Fruit fly (Drosophila melanogaster) whole organism, embryonic: ENCODE measurements around the gene CG14618.

Experiments used
- Bgb ChIP-seq: fragments of 200-800 bp; sonication (Bioruptor generic); IDR thresholded peaks from 2 replicates; pipeline ENCODE4 v1.3.6; 2022; ENCODE audit warnings: missing biosample characterization, missing genetic modification characterization; ENCODE audit not compliant: partially characterized antibody
- CG10543 ChIP-seq: fragments of 200-800 bp; sonication (Bioruptor generic); optimal IDR thresholded peaks from 3 replicates; lab custom pipeline; 2017; ENCODE audit warnings: missing biosample characterization, mild to moderate bottlenecking, missing genetic modification characterization, moderate library complexity
- CG13287 ChIP-seq: fragments of 200-800 bp; sonication (Bioruptor generic); IDR thresholded peaks from 2 replicates; pipeline ENCODE4 v1.3.6; 2022; ENCODE audit warnings: missing biosample characterization, missing genetic modification characterization; ENCODE audit not compliant: partially characterized antibody
- CG13624 ChIP-seq: fragments of 200-800 bp; sonication (Bioruptor generic); optimal IDR thresholded peaks from 2 replicates; lab custom pipeline; 2016; ENCODE audit warnings: missing biosample characterization, missing genetic modification characterization
- CG1602 ChIP-seq: fragments of 200-800 bp; sonication (Bioruptor generic); optimal IDR thresholded peaks from 3 replicates; lab custom pipeline; 2016; ENCODE audit warnings: missing biosample characterization, missing genetic modification characterization
- CG1647 ChIP-seq: fragments of 200-800 bp; sonication (Bioruptor generic); optimal IDR thresholded peaks from 3 replicates; lab custom pipeline; 2016; ENCODE audit warnings: missing biosample characterization, missing genetic modification characterization
- CG16813 ChIP-seq: fragments of 200-800 bp; sonication (Bioruptor generic); IDR thresholded peaks from 3 replicates; pipeline ENCODE4 v1.3.6; 2022; ENCODE audit warnings: missing biosample characterization, missing genetic modification characterization; ENCODE audit not compliant: partially characterized antibody
- CG1832 ChIP-seq: fragments of 200-800 bp; sonication (Bioruptor generic); optimal IDR thresholded peaks from 2 replicates; lab custom pipeline; 2017; ENCODE audit warnings: missing biosample characterization, mild to moderate bottlenecking, missing genetic modification characterization, inconsistent platforms
- CG31365 ChIP-seq: fragments of 200-800 bp; sonication (Bioruptor generic); optimal IDR thresholded peaks from 2 replicates; lab custom pipeline; 2018; ENCODE audit warnings: missing biosample characterization, mild to moderate bottlenecking, missing genetic modification characterization
- CG42726 ChIP-seq: fragments of 200-800 bp; sonication (Bioruptor generic); IDR thresholded peaks from 2 replicates; pipeline ENCODE4 v1.3.6; 2022; ENCODE audit warnings: missing biosample characterization, missing genetic modification characterization; ENCODE audit not compliant: partially characterized antibody
- CG43689 ChIP-seq: fragments of 200-800 bp; sonication (Bioruptor generic); IDR thresholded peaks from 2 replicates; pipeline ENCODE4 v1.3.6; 2022; ENCODE audit warnings: missing biosample characterization, missing genetic modification characterization
- CG4617 ChIP-seq: fragments of 200-800 bp; sonication (Bioruptor generic); optimal IDR thresholded peaks from 3 replicates; lab custom pipeline; 2016; ENCODE audit warnings: missing biosample characterization, missing genetic modification characterization, borderline replicate concordance
- CG5180 ChIP-seq: fragments of 200-800 bp; sonication (Bioruptor generic); optimal IDR thresholded peaks from 3 replicates; lab custom pipeline; 2017; ENCODE audit warnings: missing biosample characterization, missing genetic modification characterization, mild to moderate bottlenecking, moderate library complexity, missing genetic modification reagents
- CG8281 ChIP-seq: fragments of 200-800 bp; sonication (Bioruptor generic); optimal IDR thresholded peaks from 2 replicates; lab custom pipeline; 2018; ENCODE audit warnings: missing biosample characterization, mild to moderate bottlenecking, missing genetic modification characterization, moderate library complexity
- D19B ChIP-seq: fragments of 200-800 bp; sonication (Bioruptor generic); optimal IDR thresholded peaks from 2 replicates; lab custom pipeline; 2017; ENCODE audit warnings: missing biosample characterization, mild to moderate bottlenecking, missing genetic modification characterization
- Dbx ChIP-seq: fragments of 200-800 bp; sonication (Bioruptor generic); IDR thresholded peaks from 3 replicates; pipeline ENCODE4 v1.3.6; 2022; ENCODE audit warnings: missing biosample characterization, missing genetic modification characterization
- E2f1 ChIP-seq: fragments of 200-800 bp; sonication (Bioruptor generic); IDR thresholded peaks from 2 replicates; pipeline ENCODE4 v1.3.6; 2022; ENCODE audit warnings: missing biosample characterization, missing genetic modification characterization
- GATAe ChIP-seq: fragments of 200-800 bp; sonication (Bioruptor generic); conservative IDR thresholded peaks from 2 replicates; pipeline ENCODE4 v1.3.6; 2022; ENCODE audit warnings: missing biosample characterization, missing genetic modification characterization
- Gug ChIP-seq: fragments of 200-800 bp; sonication (Bioruptor generic); IDR thresholded peaks from 4 replicates; pipeline ENCODE4 v1.3.6; 2022; ENCODE audit warnings: missing biosample characterization, missing genetic modification characterization
- Hand ChIP-seq: fragments of 200-800 bp; sonication (Bioruptor generic); optimal IDR thresholded peaks from 2 replicates; lab custom pipeline; 2017; ENCODE audit warnings: mild to moderate bottlenecking, missing biosample characterization, missing genetic modification reagents, missing genetic modification characterization
- Lim3 ChIP-seq: fragments of 200-800 bp; sonication (Bioruptor generic); IDR thresholded peaks from 2 replicates; pipeline ENCODE4 v1.3.6; 2022; ENCODE audit warnings: missing biosample characterization, missing genetic modification characterization
- MTF-1 ChIP-seq: fragments of 200-800 bp; sonication (Bioruptor generic); optimal IDR thresholded peaks from 2 replicates; lab custom pipeline; 2018; ENCODE audit warnings: missing biosample characterization, mild to moderate bottlenecking, missing genetic modification characterization, borderline replicate concordance
- Max ChIP-seq: fragments of 200-800 bp; sonication (Bioruptor generic); optimal IDR thresholded peaks from 2 replicates; lab custom pipeline; 2016; ENCODE audit warnings: missing biosample characterization, mild to moderate bottlenecking, missing genetic modification characterization
- Meics ChIP-seq: fragments of 200-800 bp; sonication (Bioruptor generic); optimal IDR thresholded peaks from 2 replicates; lab custom pipeline; 2017; ENCODE audit warnings: missing biosample characterization, mild to moderate bottlenecking, missing genetic modification characterization
- NC2α ChIP-seq: fragments of 200-800 bp; sonication (Bioruptor generic); optimal IDR thresholded peaks from 2 replicates; lab custom pipeline; 2016; ENCODE audit warnings: missing biosample characterization, missing genetic modification characterization
- Opbp ChIP-seq: fragments of 200-800 bp; sonication (Bioruptor generic); IDR thresholded peaks from 3 replicates; pipeline ENCODE4 v1.3.6; 2022; ENCODE audit warnings: missing biosample characterization, missing genetic modification characterization; ENCODE audit not compliant: partially characterized antibody
- Poxn ChIP-seq: fragments of 200-800 bp; sonication (Bioruptor generic); IDR thresholded peaks from 2 replicates; pipeline ENCODE4 v1.3.6; 2022; ENCODE audit warnings: missing biosample characterization, missing genetic modification characterization
- Ravus ChIP-seq: fragments of 200-800 bp; sonication (Bioruptor generic); IDR thresholded peaks from 2 replicates; pipeline ENCODE4 v1.3.6; 2022; ENCODE audit warnings: missing biosample characterization, missing genetic modification characterization
- Taf1 ChIP-seq: fragments of 200-800 bp; sonication (Bioruptor generic); IDR thresholded peaks from 2 replicates; pipeline ENCODE4 v1.3.6; 2022; ENCODE audit warnings: missing biosample characterization, missing genetic modification characterization
- Trl ChIP-seq, 3 experiments: fragments of >200 bp in 2 of 3; fragments of 200-800 bp in 1 of 3; sonication (Bioruptor generic) in 1 of 3; optimal IDR thresholded peaks; 2 replicates in 1 of 3; 3 replicates in 2 of 3; lab custom pipeline; 2016 to 2017; ENCODE audit warnings: missing biosample characterization in 1 of 3, missing genetic modification characterization in 1 of 3
- Vsx1 ChIP-seq: fragments of 200-800 bp; sonication (Bioruptor generic); optimal IDR thresholded peaks from 2 replicates; lab custom pipeline; 2017; ENCODE audit warnings: missing biosample characterization, mild to moderate bottlenecking, missing genetic modification characterization, missing genetic modification reagents
- ase ChIP-seq: fragments of 200-800 bp; sonication (Bioruptor generic); IDR thresholded peaks from 3 replicates; pipeline ENCODE4 v1.3.6; 2022; ENCODE audit warnings: missing biosample characterization, missing genetic modification characterization
- dmrt11E ChIP-seq: fragments of 200-800 bp; sonication (Bioruptor generic); optimal IDR thresholded peaks from 3 replicates; lab custom pipeline; 2018; ENCODE audit warnings: missing biosample characterization, mild to moderate bottlenecking, missing genetic modification characterization, moderate library complexity
- dpn ChIP-seq, 2 experiments: fragments of 200-800 bp; sonication (Bioruptor generic); optimal IDR thresholded peaks; 3 replicates each; lab custom pipeline; 2016; ENCODE audit warnings: missing biosample characterization in 2 of 2, missing genetic modification characterization in 2 of 2
- esg ChIP-seq: fragments of 200-800 bp; sonication (Bioruptor generic); conservative IDR thresholded peaks from 2 replicates; pipeline ENCODE4 v1.3.6; 2022; ENCODE audit warnings: missing biosample characterization, missing genetic modification characterization
- kah ChIP-seq: fragments of 200-800 bp; sonication (Bioruptor generic); optimal IDR thresholded peaks from 2 replicates; lab custom pipeline; 2018; ENCODE audit warnings: missing biosample characterization, mild to moderate bottlenecking, missing genetic modification characterization
- lov ChIP-seq, 2 experiments: fragments of 200-800 bp in 1 of 2; fragments of >200 bp in 1 of 2; sonication (Bioruptor generic) in 1 of 2; IDR thresholded peaks in 1 of 2; optimal IDR thresholded peaks in 1 of 2; 2 replicates in 1 of 2; 3 replicates in 1 of 2; pipeline versions ENCODE4 v1.3.6 to Lab custom; 2017 to 2022; ENCODE audit warnings: missing biosample characterization in 1 of 2, missing genetic modification characterization in 1 of 2
- mam ChIP-seq: fragments of 200-800 bp; sonication (Bioruptor generic); optimal IDR thresholded peaks from 3 replicates; lab custom pipeline; 2016; ENCODE audit warnings: missing biosample characterization, missing genetic modification characterization
- nerfin-2 ChIP-seq: fragments of 200-800 bp; sonication (Bioruptor generic); IDR thresholded peaks from 2 replicates; pipeline ENCODE4 v1.3.6; 2022; ENCODE audit warnings: missing biosample characterization, missing genetic modification characterization; ENCODE audit not compliant: partially characterized antibody
- sc ChIP-seq, 3 experiments: fragments of >200 bp in 2 of 3; fragments of 200-800 bp in 1 of 3; sonication (Bioruptor generic) in 1 of 3; optimal IDR thresholded peaks; 2 replicates in 2 of 3; 3 replicates in 1 of 3; lab custom pipeline; 2017; ENCODE audit warnings: mild to moderate bottlenecking in 1 of 3, missing biosample characterization in 1 of 3, missing genetic modification characterization in 1 of 3, missing genetic modification reagents in 1 of 3
- scrt ChIP-seq: fragments of 200-800 bp; sonication (Bioruptor generic); optimal IDR thresholded peaks from 2 replicates; lab custom pipeline; 2018; ENCODE audit warnings: missing biosample characterization, mild to moderate bottlenecking, missing genetic modification characterization, moderate library complexity
- slbo ChIP-seq: fragments of 200-800 bp; sonication (Bioruptor generic); IDR thresholded peaks from 2 replicates; pipeline ENCODE4 v1.3.6; 2022; ENCODE audit warnings: missing biosample characterization, missing genetic modification characterization
- sr ChIP-seq: fragments of 200-800 bp; sonication (Bioruptor generic); IDR thresholded peaks from 3 replicates; pipeline ENCODE4 v1.3.6; 2022; ENCODE audit warnings: missing biosample characterization, missing genetic modification characterization
- tgo ChIP-seq: fragments of 200-800 bp; sonication (Bioruptor generic); IDR thresholded peaks from 3 replicates; pipeline ENCODE4 v1.3.6; 2022; ENCODE audit warnings: missing biosample characterization, missing genetic modification characterization
- vfl ChIP-seq: fragments of 200-800 bp; sonication (Bioruptor generic); optimal IDR thresholded peaks from 2 replicates; lab custom pipeline; 2016; ENCODE audit warnings: missing biosample characterization, missing genetic modification characterization
- vvl ChIP-seq: fragments of 200-800 bp; sonication (Bioruptor generic); IDR thresholded peaks from 2 replicates; pipeline ENCODE4 v1.3.6; 2022; ENCODE audit warnings: missing biosample characterization, missing genetic modification characterization
- wor ChIP-seq: fragments of 200-800 bp; sonication (Bioruptor generic); IDR thresholded peaks from 2 replicates; pipeline ENCODE4 v1.3.6; 2022; ENCODE audit warnings: missing biosample characterization, missing genetic modification characterization

The CG14618 gene

DNA sequence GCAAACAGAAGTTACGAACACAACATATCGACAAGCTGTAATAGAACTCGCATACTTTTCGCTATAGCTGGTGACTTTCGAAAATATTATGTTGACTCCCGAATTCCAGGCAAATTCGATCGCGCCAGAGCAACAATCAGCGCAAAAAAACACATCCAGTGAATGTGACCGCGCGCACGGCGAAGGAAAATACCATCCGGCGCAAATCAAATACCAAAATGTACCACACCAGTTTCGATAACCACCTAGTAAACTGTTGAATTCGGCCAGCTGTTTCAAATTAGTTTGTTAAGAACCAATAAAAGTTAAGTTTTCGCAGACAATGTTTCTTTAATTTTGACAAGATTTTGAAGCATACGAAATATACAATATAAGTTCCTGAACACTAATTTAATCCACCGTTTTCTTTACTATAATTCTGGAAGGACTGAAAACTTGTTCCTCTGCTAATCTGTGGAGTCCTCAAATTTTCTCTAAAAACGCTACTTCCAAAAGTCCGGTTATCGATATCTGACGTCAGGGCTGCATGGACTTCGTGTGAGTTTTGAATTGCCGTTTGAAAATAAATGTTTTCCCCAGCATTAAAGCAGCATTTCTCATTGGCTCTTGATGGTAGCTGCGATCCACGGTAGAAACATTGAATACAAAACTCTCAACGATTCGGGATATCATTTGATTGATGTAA, 8.5 kb downstream of the CG14618 start, which contains the start of the genes Cp110 and CG12576 (continued):
- TF ChIP-seq CG42726 (no peak), CG31365 (tag; lab: Kevin White, UChicago) (no peak), Poxn (no peak), Dbx (GFP tag; lab: Robert Waterston, UW) (no peak), lov (optimal IDR thresholded peaks at IDR 0.05; lab: Kevin White, UChicago) (no peak), lov (GFP tag; IDR thresholded peaks at IDR 0.05; lab: Robert Waterston, UW) (no peak), Ravus (GFP tag; lab: Robert Waterston, UW) (no peak), CG13287 (GFP tag; lab: Robert Waterston, UW) (0 out of 2 replicates have a peak, but pooled peaks have one; percentile 13), Opbp (GFP tag; lab: Robert Waterston, UW) (0 out of 3 replicates have a peak, but pooled peaks have one; percentile 45), CG8281 (tag; lab: Kevin White, UChicago) (no peak), ase (GFP tag; lab: Robert Waterston, UW) (no peak), CG16813 (GFP tag; lab: Robert Waterston, UW) (0 out of 3 replicates have a peak, but pooled peaks have one; percentile 42), slbo (no peak), CG1647 (GFP tag; lab: Kevin White, UChicago) (no peak), Hand (no peak), Lim3 (GFP tag; lab: Robert Waterston, UW) (no peak), NC2α (GFP tag; lab: Kevin White, UChicago) (no peak), Taf1 (GFP tag; lab: Robert Waterston, UW) (no peak), Max (GFP tag; lab: Kevin White, UChicago) (no peak), Trl (optimal IDR thresholded peaks at IDR 0.05; lab: Kevin White, UChicago) (no peak), Trl (GFP tag; optimal IDR thresholded peaks at IDR 0.05; lab: Kevin White, UChicago) (no peak), CG13624 (GFP tag; lab: Kevin White, UChicago) (no peak), sc (optimal IDR thresholded peaks at IDR 0.05; lab: Kevin White, UChicago) (no peak), sc (GFP tag; optimal IDR thresholded peaks at IDR 0.05; lab: Kevin White, UChicago) (no peak)

DNA sequence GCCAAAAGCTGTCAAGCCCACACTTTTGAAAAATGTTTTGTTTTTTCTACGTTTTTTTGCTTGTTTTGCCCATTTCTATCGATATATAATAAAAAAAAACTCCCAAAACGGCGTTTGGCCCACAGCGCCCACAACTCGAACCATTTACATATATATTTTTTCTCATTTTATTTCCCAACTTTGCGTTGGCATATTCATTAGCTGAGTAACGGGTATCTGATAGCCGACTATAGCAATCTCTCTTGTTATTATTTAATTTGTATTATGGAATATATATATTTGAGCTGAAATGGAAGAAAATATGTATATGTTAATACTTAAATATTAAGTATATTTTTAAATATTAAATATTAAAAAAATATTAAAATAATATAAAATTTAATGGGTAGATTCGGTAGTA, 13.0 kb downstream of the CG14618 start:
- TF ChIP-seq vfl (GFP tag; lab: Kevin White, UChicago) = no peak
- no peak for TF ChIP-seq GATAe (GFP tag; lab: Robert Waterston, UW)
- no peak for TF ChIP-seq dpn (GFP tag; optimal IDR thresholded peaks at IDR 0.05; lab: Kevin White, UChicago)
- TF ChIP-seq tgo = no peak
- TF ChIP-seq kah (GFP tag; lab: Kevin White, UChicago) = no peak
- no peak for TF ChIP-seq sr (GFP tag; lab: Robert Waterston, UW)
- no peak for TF ChIP-seq wor (GFP tag; lab: Robert Waterston, UW)
- peak; percentile 53 for TF ChIP-seq D19B (GFP tag; lab: Kevin White, UChicago)
- no peak for TF ChIP-seq Meics
- no peak for TF ChIP-seq mam (GFP tag; lab: Kevin White, UChicago)
- no peak for TF ChIP-seq MTF-1
- TF ChIP-seq nerfin-2 = 0 out of 2 replicates have a peak, but pooled peaks have one; percentile 19
- no peak for TF ChIP-seq CG1602 (GFP tag; lab: Kevin White, UChicago)
- TF ChIP-seq CG4617 (GFP tag; lab: Kevin White, UChicago) = no peak
- no peak for TF ChIP-seq Vsx1 (GFP tag; lab: Kevin White, UChicago)
- TF ChIP-seq esg (GFP tag; lab: Robert Waterston, UW) = no peak
- TF ChIP-seq E2f1 = no peak
- no peak for TF ChIP-seq CG5180 (GFP tag; lab: Kevin White, UChicago)
- TF ChIP-seq dmrt11E (tag; lab: Kevin White, UChicago) = no peak
- no peak for TF ChIP-seq CG10543 (GFP tag; lab: Kevin White, UChicago)
- TF ChIP-seq CG1832 (GFP tag; lab: Kevin White, UChicago) = no peak
- no peak for TF ChIP-seq Gug (GFP tag; lab: Robert Waterston, UW)
- peak; percentile 34; the same call in 1 of the 2 replicates for TF ChIP-seq Bgb (GFP tag; lab: Robert Waterston, UW)
- TF ChIP-seq Max (GFP tag; lab: Kevin White, UChicago) = no peak
- no peak for TF ChIP-seq CG43689 (GFP tag; lab: Robert Waterston, UW)
- TF ChIP-seq scrt (GFP tag; lab: Kevin White, UChicago) = no peak
- TF ChIP-seq vvl (GFP tag; lab: Robert Waterston, UW) = no peak
